Worm (Caenorhabditis elegans): ENCODE measurements around the gene cyp-13A3.

Gene cyp-13A3

ce11 chrII:9752278-9752677, 40.8 kb downstream of the cyp-13A3 start (continued):
- TF ChIP-seq aha-1 (tag), result no peak
- TF ChIP-seq lsy-2 (tag; optimal IDR thresholded peaks at IDR 0.05), result peak in 1 of 2 experiments; percentile 32
- no peak for TF ChIP-seq mes-2 (tag; optimal IDR thresholded peaks at IDR 0.05; ENCODE audit: poor library complexity, severe bottlenecking)
- no peak for TF ChIP-seq set-16 (GFP tag; IDR thresholded peaks at IDR 0.05)
- peak; percentile 43 for TF ChIP-seq hlh-11 (tag; optimal IDR thresholded peaks at IDR 0.05)
- no peak for TF ChIP-seq unc-39 (tag; optimal IDR thresholded peaks at IDR 0.05)
- TF ChIP-seq tra-1 (GFP tag; IDR thresholded peaks at IDR 0.05), result no peak
- TF ChIP-seq rbr-2 (tag; optimal IDR thresholded peaks at IDR 0.05), result no peak
- TF ChIP-seq dpl-1 (GFP tag; optimal IDR thresholded peaks at IDR 0.05), result no peak
- TF ChIP-seq hlh-30 (tag; optimal IDR thresholded peaks at IDR 0.05; ENCODE audit: insufficient read depth), result peak; percentile 66
- peak; percentile 17; the same call in 1 of the 2 replicates for TF ChIP-seq dmd-6 (GFP tag; IDR thresholded peaks at IDR 0.05)
- 0 out of 2 replicates have a peak, but pooled peaks have one; percentile 13 for TF ChIP-seq ceh-20 (GFP tag; IDR thresholded peaks at IDR 0.05)
- no peak for TF ChIP-seq dmd-9 (GFP tag; IDR thresholded peaks at IDR 0.05)
- TF ChIP-seq attf-4 (tag; optimal IDR thresholded peaks at IDR 0.05), result no peak
- TF ChIP-seq F37D6.2 (tag; optimal IDR thresholded peaks at IDR 0.05), result no peak
- no peak for TF ChIP-seq F44E2.7 (GFP tag; IDR thresholded peaks at IDR 0.05)
- no peak for TF ChIP-seq Y105C5A.15 (GFP tag; IDR thresholded peaks at IDR 0.05)

ce11 chrII:9746069-9746468, 47.0 kb downstream of the cyp-13A3 start, which contains the start of the genes Y53C12B.1 and nos-3:
Gene Y53C12B.1, minus strand, starts transcription at chrII:9746078.
Gene nos-3, plus strand, starts transcription at chrII:9746316.
- TF ChIP-seq lsy-2 (tag; optimal IDR thresholded peaks at IDR 0.05), result peak; percentile 95 to 99
- TF ChIP-seq gei-8 (GFP tag; optimal IDR thresholded peaks at IDR 0.05), result no peak
- peak; percentile 59 for TF ChIP-seq nhr-77 (tag; optimal IDR thresholded peaks at IDR 0.05)
- TF ChIP-seq ZK546.5 (tag; optimal IDR thresholded peaks at IDR 0.05), result no peak
- no peak for TF ChIP-seq ZK337.2 (GFP tag; IDR thresholded peaks at IDR 0.05)
- TF ChIP-seq lin-38 (GFP tag; IDR thresholded peaks at IDR 0.05), result peak; percentile 54
- TF ChIP-seq hlh-11 (tag; optimal IDR thresholded peaks at IDR 0.05), result peak; percentile 62
- peak; percentile 73 for TF ChIP-seq dve-1 (tag; optimal IDR thresholded peaks at IDR 0.05; ENCODE audit: insufficient read depth)
- peak; percentile 76 for TF ChIP-seq hlh-30 (tag; optimal IDR thresholded peaks at IDR 0.05; ENCODE audit: insufficient read depth)
- 0 out of 2 replicates have a peak, but pooled peaks have one; percentile 13 for TF ChIP-seq ceh-20 (GFP tag; IDR thresholded peaks at IDR 0.05)
- peak in 1 of 2 experiments; percentile 88 for TF ChIP-seq unc-62 (GFP tag; optimal IDR thresholded peaks at IDR 0.05 in 1 of 2)
- TF ChIP-seq unc-62 (tag; optimal IDR thresholded peaks at IDR 0.05), result no peak
- no peak for TF ChIP-seq daf-12 (tag; optimal IDR thresholded peaks at IDR 0.05)
- TF ChIP-seq dmd-9 (GFP tag; IDR thresholded peaks at IDR 0.05), result no peak
- TF ChIP-seq Y105C5A.15 (GFP tag; IDR thresholded peaks at IDR 0.05), result no peak
- TF ChIP-seq arid-1 (GFP tag; conservative IDR thresholded peaks at IDR 0.05), result peak; percentile 57; the same call in 1 of the 2 replicates
- TF ChIP-seq nhr-11 (tag; optimal IDR thresholded peaks at IDR 0.05), result peak; percentile 88
- TF ChIP-seq ztf-7 (tag; optimal IDR thresholded peaks at IDR 0.05), result peak; percentile 20
- TF ChIP-seq ama-1 (optimal IDR thresholded peaks at IDR 0.05), result peak; percentile 54
- no peak for TF ChIP-seq aly-2 (tag; optimal IDR thresholded peaks at IDR 0.05)
- TF ChIP-seq R02D3.7 (tag; optimal IDR thresholded peaks at IDR 0.05), result peak; percentile 88
- TF ChIP-seq ceh-44 (GFP tag; IDR thresholded peaks at IDR 0.05), result no peak
- peak; percentile 45 for TF ChIP-seq rbr-2 (tag; optimal IDR thresholded peaks at IDR 0.05)
- peak; percentile 80 for TF ChIP-seq dpl-1 (GFP tag; optimal IDR thresholded peaks at IDR 0.05)
- peak; percentile 41 for TF ChIP-seq dmd-6 (GFP tag; IDR thresholded peaks at IDR 0.05)
- no peak for TF ChIP-seq lin-29 (GFP tag; IDR thresholded peaks at IDR 0.05)
- TF ChIP-seq mep-1 (tag; optimal IDR thresholded peaks at IDR 0.05), result peak; percentile 80
- 0 out of 2 replicates have a peak, but pooled peaks have one; percentile 34 for TF ChIP-seq tra-1 (GFP tag; IDR thresholded peaks at IDR 0.05)
- TF ChIP-seq aha-1 (tag), result no peak
- TF ChIP-seq daf-16 (GFP tag; optimal IDR thresholded peaks at IDR 0.05), result no peak
- peak; percentile 51 for TF ChIP-seq daf-16 (tag; optimal IDR thresholded peaks at IDR 0.05)
- peak; percentile 68 for TF ChIP-seq nhr-6 (tag; optimal IDR thresholded peaks at IDR 0.05)
- TF ChIP-seq dmd-8 (GFP tag; IDR thresholded peaks at IDR 0.05), result no peak
- no peak for TF ChIP-seq pha-4 (GFP tag; IDR thresholded peaks at IDR 0.05)
- peak; percentile 79 for TF ChIP-seq pha-4 (tag; optimal IDR thresholded peaks at IDR 0.05)
- no peak for TF ChIP-seq set-16 (GFP tag; IDR thresholded peaks at IDR 0.05)
- peak in 1 of 2 experiments; percentile 45 for TF ChIP-seq hif-1 (tag; optimal IDR thresholded peaks at IDR 0.05)
- peak; percentile 5 for TF ChIP-seq unc-130 (GFP tag; optimal IDR thresholded peaks at IDR 0.05)
- TF ChIP-seq jun-1 (tag; optimal IDR thresholded peaks at IDR 0.05), result no peak
- TF ChIP-seq php-3 (GFP tag; IDR thresholded peaks at IDR 0.05), result 0 out of 2 replicates have a peak, but pooled peaks have one; percentile 16
- no peak for TF ChIP-seq vab-7 (GFP tag; IDR thresholded peaks at IDR 0.05)
- TF ChIP-seq mes-2 (tag; optimal IDR thresholded peaks at IDR 0.05; ENCODE audit: poor library complexity, severe bottlenecking), result peak; percentile 92
- TF ChIP-seq ces-1 (GFP tag; optimal IDR thresholded peaks at IDR 0.05), result no peak
- TF ChIP-seq D1046.2 (GFP tag; IDR thresholded peaks at IDR 0.05), result peak; percentile 97
